Fruit fly (Drosophila melanogaster) whole organism, prepupa: ENCODE data around the gene CG7484.
A peak's percentile ranks its signal among the peaks of the same experiment; 100 is the strongest.

Source experiments
- CG10669 ChIP-seq: fragments of 200-800 bp; sonication (Bioruptor generic); optimal IDR thresholded peaks from 3 replicates; lab custom pipeline; 2018; ENCODE audit warnings: missing biosample characterization, mild to moderate bottlenecking, missing genetic modification characterization, moderate library complexity
- CG4318 ChIP-seq: fragments of 200-800 bp; sonication (Bioruptor generic); optimal IDR thresholded peaks from 3 replicates; lab custom pipeline; 2017; ENCODE audit warnings: missing biosample characterization, mild to moderate bottlenecking, missing genetic modification characterization
- Gug ChIP-seq: fragments of 200-800 bp; sonication (Bioruptor generic); IDR thresholded peaks from 2 replicates; pipeline ENCODE4 v1.3.6; 2022; ENCODE audit warnings: missing biosample characterization, missing genetic modification characterization
- Sox102F ChIP-seq: fragments of 200-800 bp; sonication (Bioruptor generic); optimal IDR thresholded peaks from 2 replicates; lab custom pipeline; 2016; ENCODE audit warnings: missing biosample characterization, mild to moderate bottlenecking, missing genetic modification characterization

- TF ChIP-seq CG4318 (no peak), Gug (no peak), CG10669 (GFP tag; lab: Kevin White, UChicago) (peak; percentile 3), Sox102F (GFP tag; lab: Kevin White, UChicago) (no peak)
Measured at dm6 chr3L:17655837-17656308, 1.5 kb downstream of the CG7484 start.
